Worm (Caenorhabditis elegans): ENCODE data around the gene ncr-2.

DNA sequence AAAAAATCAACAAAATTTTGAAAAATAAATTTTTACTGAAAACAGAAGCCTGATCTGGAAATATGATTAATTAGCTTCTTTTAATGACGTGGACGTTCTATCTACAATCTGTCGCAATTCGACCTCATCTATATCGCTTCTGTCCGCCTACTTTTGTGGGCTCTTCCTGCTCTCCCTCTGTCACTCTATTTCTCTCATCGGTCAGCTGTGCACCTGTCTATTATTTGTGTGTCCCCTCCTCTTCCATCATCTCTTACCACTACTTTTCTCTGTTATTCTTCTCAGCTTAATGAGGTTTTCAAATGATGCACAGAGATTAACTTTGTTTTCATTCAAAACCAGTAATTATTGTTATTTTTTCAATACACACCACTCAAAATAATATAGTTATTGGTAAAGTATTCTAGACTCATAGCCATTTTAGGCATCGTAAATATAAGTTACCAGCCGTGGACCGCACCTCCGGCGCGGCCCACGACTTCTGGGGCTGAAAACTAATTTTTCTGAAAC lies 41.0 kb downstream of the ncr-2 start:
- no peak for TF ChIP-seq ztf-11 (tag; optimal IDR thresholded peaks at IDR 0.05)
- TF ChIP-seq R02D3.7 (tag; optimal IDR thresholded peaks at IDR 0.05): no peak
- TF ChIP-seq nhr-12 (tag; optimal IDR thresholded peaks at IDR 0.05): no peak
- TF ChIP-seq unc-62 (GFP tag; optimal IDR thresholded peaks at IDR 0.05): no peak
- TF ChIP-seq lin-11 (tag; optimal IDR thresholded peaks at IDR 0.05): no peak
- no peak for TF ChIP-seq nhr-237 (tag; optimal IDR thresholded peaks at IDR 0.05)
- TF ChIP-seq snpc-4 (tag; optimal IDR thresholded peaks at IDR 0.05): no peak
- no peak for TF ChIP-seq sma-3 (GFP tag; optimal IDR thresholded peaks at IDR 0.05)
- no peak for TF ChIP-seq nhr-11 (tag; optimal IDR thresholded peaks at IDR 0.05)

All from whole organism, L2 larva.